Fruit fly (Drosophila melanogaster): ENCODE results near the gene pkm.

The pkm gene

dm6 chrX:11616496-11616952, 32.5 kb upstream of the pkm start (continued):
- TF ChIP-seq cwo (GFP tag; optimal IDR thresholded peaks at IDR 0.05) = no peak
- no peak for TF ChIP-seq B-H1 (GFP tag; IDR thresholded peaks at IDR 0.05)
- no peak for TF ChIP-seq Scr (GFP tag; IDR thresholded peaks at IDR 0.05; ENCODE audit: partially characterized antibody)
- no peak for TF ChIP-seq H15 (GFP tag; IDR thresholded peaks at IDR 0.05)
- TF ChIP-seq gsb (GFP tag; IDR thresholded peaks at IDR 0.05) = no peak
- peak; percentile 49 for TF ChIP-seq nom (GFP tag; optimal IDR thresholded peaks at IDR 0.05)
- TF ChIP-seq CG17912 (GFP tag; optimal IDR thresholded peaks at IDR 0.05) = no peak
- peak; percentile 70 for TF ChIP-seq sqz (GFP tag; optimal IDR thresholded peaks at IDR 0.05)
- TF ChIP-seq ftz-f1 (GFP tag; optimal IDR thresholded peaks at IDR 0.05) = peak; percentile 95
- no peak for TF ChIP-seq Ada2b (GFP tag; IDR thresholded peaks at IDR 0.05)

- no peak for TF ChIP-seq CG34422 (GFP tag; IDR thresholded peaks at IDR 0.05)
- no peak for TF ChIP-seq crol (GFP tag; IDR thresholded peaks at IDR 0.05)
- no peak for TF ChIP-seq CG13296 (GFP tag; optimal IDR thresholded peaks at IDR 0.05)
- TF ChIP-seq CG7372 (GFP tag; IDR thresholded peaks at IDR 0.05) = no peak
- TF ChIP-seq dimm (GFP tag; IDR thresholded peaks at IDR 0.05) = no peak
- TF ChIP-seq C15 (GFP tag; IDR thresholded peaks at IDR 0.05) = no peak
- TF ChIP-seq vnd (GFP tag; IDR thresholded peaks at IDR 0.05; ENCODE audit: partially characterized antibody) = peak; percentile 65
- TF ChIP-seq CG10543 (GFP tag; optimal IDR thresholded peaks at IDR 0.05) = no peak
- no peak for TF ChIP-seq peb (GFP tag; IDR thresholded peaks at IDR 0.05)
- no peak for TF ChIP-seq Rx (GFP tag; IDR thresholded peaks at IDR 0.05)
- TF ChIP-seq yki (optimal IDR thresholded peaks at IDR 0.05) = no peak
- TF ChIP-seq Stat92E (GFP tag; optimal IDR thresholded peaks at IDR 0.05) = no peak
- no peak for TF ChIP-seq ro (GFP tag; IDR thresholded peaks at IDR 0.05)
- TF ChIP-seq Lhr (GFP tag; optimal IDR thresholded peaks at IDR 0.05) = no peak
- no peak for TF ChIP-seq CG12236 (GFP tag; optimal IDR thresholded peaks at IDR 0.05)
- no peak for TF ChIP-seq CG12104 (GFP tag; optimal IDR thresholded peaks at IDR 0.05)
- no peak for TF ChIP-seq CG12155 (GFP tag; optimal IDR thresholded peaks at IDR 0.05)
- TF ChIP-seq z (GFP tag; IDR thresholded peaks at IDR 0.05) = no peak
- TF ChIP-seq inv (GFP tag; IDR thresholded peaks at IDR 0.05; ENCODE audit: partially characterized antibody) = peak; percentile 54
- no peak for TF ChIP-seq sqz (GFP tag; optimal IDR thresholded peaks at IDR 0.05)
- peak; percentile 81 for TF ChIP-seq Dll (GFP tag; IDR thresholded peaks at IDR 0.05; ENCODE audit: partially characterized antibody)
- TF ChIP-seq CG1603 (tag; optimal IDR thresholded peaks at IDR 0.05) = peak; percentile 38
- peak; percentile 67 for TF ChIP-seq ssp (GFP tag; IDR thresholded peaks at IDR 0.05)
- peak; percentile 30 for TF ChIP-seq pzg (GFP tag; optimal IDR thresholded peaks at IDR 0.05)
- peak; percentile 64 for TF ChIP-seq MESR4 (GFP tag; optimal IDR thresholded peaks at IDR 0.05)
- TF ChIP-seq CG4617 (GFP tag; optimal IDR thresholded peaks at IDR 0.05; ENCODE audit: borderline replicate concordance) = peak; percentile 78
- TF ChIP-seq Dref (GFP tag; IDR thresholded peaks at IDR 0.05) = peak; percentile 72
- no peak for TF ChIP-seq Atf6 (GFP tag; IDR thresholded peaks at IDR 0.05)
- TF ChIP-seq bowl (GFP tag; IDR thresholded peaks at IDR 0.05) = no peak
- no peak for TF ChIP-seq CG4282 (GFP tag; optimal IDR thresholded peaks at IDR 0.05)
- TF ChIP-seq GATAe (GFP tag; conservative IDR thresholded peaks at IDR 0.05) = no peak
- TF ChIP-seq CG8388 (GFP tag; optimal IDR thresholded peaks at IDR 0.05) = no peak
- TF ChIP-seq CG15073 (GFP tag; optimal IDR thresholded peaks at IDR 0.05) = no peak
- no peak for TF ChIP-seq HLHmδ (GFP tag; optimal IDR thresholded peaks at IDR 0.05)
- no peak for TF ChIP-seq abd-A (tag; optimal IDR thresholded peaks at IDR 0.05)
- no peak for TF ChIP-seq Gug (GFP tag; IDR thresholded peaks at IDR 0.05)
- TF ChIP-seq nmo (GFP tag; optimal IDR thresholded peaks at IDR 0.05) = peak; percentile 38
- TF ChIP-seq CG9876 (GFP tag; optimal IDR thresholded peaks at IDR 0.05) = no peak
- TF ChIP-seq lmd (GFP tag; IDR thresholded peaks at IDR 0.05) = no peak
- no peak for TF ChIP-seq Aef1 (GFP tag; IDR thresholded peaks at IDR 0.05)
Measured at dm6 chrX:11615652-11616495, 31.9 kb upstream of the pkm start, which contains the start of the genes RPA3 and Met. TSS of gene RPA3 (minus strand) at chrX:11615840. TSS of gene Met (plus strand) at chrX:11616124.
